Worm (Caenorhabditis elegans) whole organism, young adult: ENCODE data around the gene Y45F10C.1.

Source experiments
- akir-1 ChIP-seq: fragments of 200-800 bp; sonication (Bioruptor generic); optimal IDR thresholded peaks from 2 replicates; lab custom pipeline; 2018; ENCODE audit warnings: mild to moderate bottlenecking, missing genetic modification characterization, moderate library complexity, missing compliant biosample characterization
- gei-17 ChIP-seq: fragments of 200-800 bp; sonication (Bioruptor generic); optimal IDR thresholded peaks from 2 replicates; lab custom pipeline; 2018; ENCODE audit warnings: mild to moderate bottlenecking, missing genetic modification characterization, missing compliant biosample characterization
- lin-54 ChIP-seq: fragments of 200-800 bp; sonication (Bioruptor generic); optimal IDR thresholded peaks from 2 replicates; lab custom pipeline; 2018; ENCODE audit warnings: mild to moderate bottlenecking, missing genetic modification characterization, missing compliant biosample characterization
- unc-62 ChIP-seq: fragments of 150-350 bp; optimal IDR thresholded peaks from 2 replicates; lab custom pipeline; 2014; ENCODE audit warnings: missing biosample characterization, missing genetic modification reagents, missing genetic modification characterization
- zim-3 ChIP-seq: sonication (generic microtip); optimal IDR thresholded peaks from 2 replicates; lab custom pipeline; 2017; ENCODE audit warnings: mild to moderate bottlenecking, missing genetic modification characterization, moderate library complexity, missing compliant biosample characterization

DNA sequence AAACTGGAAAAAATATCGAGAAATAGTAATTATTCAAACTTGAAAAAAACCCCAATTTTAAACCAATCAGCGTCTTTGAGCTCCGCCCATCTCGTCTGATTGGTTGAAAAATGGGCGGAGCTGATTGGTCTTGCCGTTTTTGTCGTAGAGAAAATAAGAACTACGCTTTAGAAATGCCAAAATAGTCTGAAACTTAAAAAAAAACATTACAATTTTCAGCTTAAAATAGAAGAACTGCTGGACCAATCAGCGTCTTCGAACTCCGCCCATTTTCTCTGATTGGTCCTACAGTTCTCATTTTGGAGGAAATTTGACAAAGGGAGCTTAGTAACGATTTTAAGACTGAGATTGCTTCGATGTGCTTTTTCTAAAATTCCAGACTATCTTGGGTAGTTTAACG lies 20.1 kb upstream of the Y45F10C.1 start:
- no peak for TF ChIP-seq zim-3 (tag; lab: Kevin White, UChicago)
- no peak for TF ChIP-seq lin-54 (GFP tag; lab: Kevin White, UChicago)
- no peak for TF ChIP-seq unc-62
- TF ChIP-seq gei-17 (GFP tag; lab: Kevin White, UChicago), result no peak
- no peak for TF ChIP-seq akir-1 (GFP tag; lab: Kevin White, UChicago)
